Worm (Caenorhabditis elegans): Measurements from ENCODE around the gene fnip-2.
"Not testable (repeated sequence)": the region's sequence is repeated elsewhere in the genome, so short reads cannot be mapped to it uniquely, and the experiment has no call there.

- TF ChIP-seq pqm-1 (tag; optimal IDR thresholded peaks at IDR 0.05); lin-39 (tag; optimal IDR thresholded peaks at IDR 0.05); nhr-28 (tag; optimal IDR thresholded peaks at IDR 0.05); ama-1 (optimal IDR thresholded peaks at IDR 0.05); dpl-1 (GFP tag; optimal IDR thresholded peaks at IDR 0.05); dmd-8 (GFP tag; IDR thresholded peaks at IDR 0.05); madf-5 (GFP tag; IDR thresholded peaks at IDR 0.05); snpc-4 (tag; optimal IDR thresholded peaks at IDR 0.05); unc-130 (GFP tag; optimal IDR thresholded peaks at IDR 0.05); nhr-41 (GFP tag; IDR thresholded peaks at IDR 0.05); ceh-82 (tag; optimal IDR thresholded peaks at IDR 0.05): not testable (repeated sequence)
Observed at ce11 chrIV:2276543-2276942, 53.9 kb downstream of the fnip-2 start.

Measured in whole organism, L4 larva.